Fruit fly (Drosophila melanogaster) whole organism, adult: ENCODE measurements around the gene CG7423.

ENCODE experiments used
- CG1620 ChIP-seq: fragments of 200-800 bp; sonication (Bioruptor generic); optimal IDR thresholded peaks from 2 replicates; lab custom pipeline; 2016; ENCODE audit warnings: missing biosample characterization, missing genetic modification characterization
- bab1 ChIP-seq: fragments of 200-800 bp; sonication (Bioruptor generic); optimal IDR thresholded peaks from 3 replicates; lab custom pipeline; 2019; ENCODE audit warnings: missing biosample characterization, mild to moderate bottlenecking, missing genetic modification characterization, moderate library complexity

- TF ChIP-seq bab1 (GFP tag; lab: Kevin White, UChicago) (no peak), CG1620 (GFP tag; lab: Kevin White, UChicago) (no peak)
Measured at dm6 chrX:19106842-19107557, 23.9 kb upstream of the CG7423 start.
